Worm (Caenorhabditis elegans) whole organism, young adult: ENCODE measurements around the gene Y22D7AR.6.

Source experiments
- B0019.2 ChIP-seq: fragments of 200-800 bp; sonication (Bioruptor generic); conservative IDR thresholded peaks from 2 replicates; pipeline ENCODE4 v1.3.6; 2022; ENCODE audit warnings: missing genetic modification reagents, missing genetic modification characterization, missing compliant biosample characterization
- F10E7.11 ChIP-seq: sonication (generic microtip); optimal IDR thresholded peaks from 2 replicates; lab custom pipeline; 2017; ENCODE audit warnings: mild to moderate bottlenecking, missing genetic modification characterization, moderate library complexity, missing compliant biosample characterization
- F33H1.4 ChIP-seq: fragments of 200-800 bp; sonication (Bioruptor generic); IDR thresholded peaks from 2 replicates; pipeline ENCODE4 v1.3.6; 2022; ENCODE audit warnings: missing genetic modification reagents, missing genetic modification characterization, missing compliant biosample characterization
- F37B4.10 ChIP-seq: fragments of 200-800 bp; sonication (Bioruptor generic); IDR thresholded peaks from 2 replicates; pipeline ENCODE4 v1.3.6; 2022; ENCODE audit warnings: missing genetic modification characterization, missing compliant biosample characterization
- F49E8.2 ChIP-seq: sonication (generic microtip); optimal IDR thresholded peaks from 3 replicates; lab custom pipeline; 2017; ENCODE audit warnings: missing genetic modification characterization, mild to moderate bottlenecking, missing compliant biosample characterization, antibody characterized with exemption, moderate library complexity; ENCODE audit not compliant: insufficient read depth
- F55B11.4 ChIP-seq: sonication (generic microtip); optimal IDR thresholded peaks from 2 replicates; lab custom pipeline; 2016; ENCODE audit warnings: missing compliant biosample characterization, missing genetic modification characterization, borderline replicate concordance; ENCODE audit not compliant: insufficient read depth
- K12H6.12 ChIP-seq: fragments of 200-800 bp; sonication (Bioruptor generic); optimal IDR thresholded peaks from 2 replicates; lab custom pipeline; 2018; ENCODE audit warnings: mild to moderate bottlenecking, missing genetic modification characterization, missing compliant biosample characterization
- T07F8.4 ChIP-seq: sonication (generic microtip); optimal IDR thresholded peaks from 2 replicates; lab custom pipeline; 2016; ENCODE audit warnings: mild to moderate bottlenecking, missing genetic modification characterization, moderate library complexity, missing compliant biosample characterization
- T26A5.8 ChIP-seq: sonication (generic microtip); optimal IDR thresholded peaks from 2 replicates; lab custom pipeline; 2016; ENCODE audit warnings: missing genetic modification characterization, missing compliant biosample characterization
- Y95B8A.8 ChIP-seq: fragments of 200-800 bp; sonication (Bioruptor generic); IDR thresholded peaks from 2 replicates; pipeline ENCODE4 v1.3.6; 2022; ENCODE audit warnings: missing genetic modification reagents, missing genetic modification characterization, missing compliant biosample characterization
- akir-1 ChIP-seq: fragments of 200-800 bp; sonication (Bioruptor generic); optimal IDR thresholded peaks from 2 replicates; lab custom pipeline; 2018; ENCODE audit warnings: mild to moderate bottlenecking, missing genetic modification characterization, moderate library complexity, missing compliant biosample characterization
- ama-1 ChIP-seq, 3 experiments: fragments of 150-350 bp in 1 of 3; sonication (generic microtip) in 2 of 3; optimal IDR thresholded peaks; 2 replicates each; lab custom pipeline; 2014 to 2018; ENCODE audit warnings: missing biosample characterization in 2 of 3, missing genetic modification characterization in 2 of 3, missing genetic modification reagents in 2 of 3
- bed-1 ChIP-seq: fragments of 200-800 bp; sonication (Bioruptor generic); IDR thresholded peaks from 2 replicates; pipeline ENCODE4 v1.3.6; 2022; ENCODE audit warnings: missing genetic modification reagents, missing genetic modification characterization, missing compliant biosample characterization
- cebp-1 ChIP-seq, 2 experiments: fragments of 200-800 bp in 1 of 2; sonication (Bioruptor generic) in 1 of 2; sonication (generic microtip) in 1 of 2; IDR thresholded peaks in 1 of 2; optimal IDR thresholded peaks in 1 of 2; 2 replicates each; pipeline versions ENCODE4 v1.3.6 to Lab custom; 2017 to 2022; ENCODE audit warnings: missing compliant biosample characterization in 2 of 2, missing genetic modification characterization in 2 of 2, mild to moderate bottlenecking in 1 of 2, missing genetic modification reagents in 1 of 2, moderate library complexity in 1 of 2
- cebp-2 ChIP-seq: fragments of 200-800 bp; sonication (Bioruptor generic); IDR thresholded peaks from 2 replicates; pipeline ENCODE4 v1.3.6; 2022; ENCODE audit warnings: missing genetic modification characterization, missing compliant biosample characterization
- ceh-100 ChIP-seq: fragments of 200-800 bp; sonication (Bioruptor generic); IDR thresholded peaks from 2 replicates; pipeline ENCODE4 v1.3.6; 2022; ENCODE audit warnings: missing genetic modification reagents, missing genetic modification characterization, missing compliant biosample characterization
- dpff-1 ChIP-seq: sonication (generic microtip); optimal IDR thresholded peaks from 2 replicates; lab custom pipeline; 2017; ENCODE audit warnings: mild to moderate bottlenecking, missing genetic modification characterization, missing compliant biosample characterization
- egl-18 ChIP-seq: fragments of 200-800 bp; sonication (Bioruptor generic); IDR thresholded peaks from 2 replicates; pipeline ENCODE4 v1.3.6; 2022; ENCODE audit warnings: missing genetic modification reagents, missing genetic modification characterization, missing compliant biosample characterization
- fkh-3 ChIP-seq: sonication (generic microtip); optimal IDR thresholded peaks from 2 replicates; lab custom pipeline; 2016; ENCODE audit warnings: mild to moderate bottlenecking, missing genetic modification characterization, missing compliant biosample characterization
- hlh-26 ChIP-seq: fragments of 200-800 bp; sonication (Bioruptor generic); conservative IDR thresholded peaks from 2 replicates; pipeline ENCODE4 v1.3.6; 2022; ENCODE audit warnings: missing genetic modification reagents, missing genetic modification characterization, missing compliant biosample characterization
- hmg-1.2 ChIP-seq: fragments of 200-800 bp; sonication (Bioruptor generic); IDR thresholded peaks from 2 replicates; pipeline ENCODE4 v1.3.6; 2022; ENCODE audit warnings: missing genetic modification reagents, missing genetic modification characterization, missing compliant biosample characterization
- hmg-20 ChIP-seq: fragments of 200-800 bp; sonication (Bioruptor generic); IDR thresholded peaks from 2 replicates; pipeline ENCODE4 v1.3.6; 2022; ENCODE audit warnings: missing genetic modification reagents, missing genetic modification characterization, missing compliant biosample characterization
- hrde-1 ChIP-seq: sonication (generic microtip); optimal IDR thresholded peaks from 2 replicates; lab custom pipeline; 2016; ENCODE audit warnings: missing genetic modification characterization, mild to moderate bottlenecking, missing compliant biosample characterization, moderate library complexity, missing genotype, missing genetic modification reagents, borderline replicate concordance
- lin-26 ChIP-seq: fragments of 200-800 bp; sonication (Bioruptor generic); IDR thresholded peaks from 2 replicates; pipeline ENCODE4 v1.3.6; 2022; ENCODE audit warnings: missing genetic modification reagents, missing genetic modification characterization, missing compliant biosample characterization
- lin-35 ChIP-seq, 3 experiments: fragments of 150-350 bp in 2 of 3; sonication (generic microtip) in 1 of 3; optimal IDR thresholded peaks; 2 replicates each; lab custom pipeline; 2014 to 2018; ENCODE audit warnings: missing biosample characterization in 3 of 3, missing genetic modification characterization in 3 of 3, missing genetic modification reagents in 3 of 3
- lin-54 ChIP-seq: fragments of 200-800 bp; sonication (Bioruptor generic); optimal IDR thresholded peaks from 2 replicates; lab custom pipeline; 2018; ENCODE audit warnings: mild to moderate bottlenecking, missing genetic modification characterization, missing compliant biosample characterization
- lsy-27 ChIP-seq: sonication (generic microtip); optimal IDR thresholded peaks from 2 replicates; lab custom pipeline; 2017; ENCODE audit warnings: missing genetic modification characterization, mild to moderate bottlenecking, missing compliant biosample characterization, antibody characterized with exemption, missing genotype, borderline replicate concordance; ENCODE audit not compliant: insufficient read depth
- madf-10 ChIP-seq: sonication (generic microtip); optimal IDR thresholded peaks from 2 replicates; lab custom pipeline; 2016; ENCODE audit warnings: mild to moderate bottlenecking, missing genetic modification characterization, missing compliant biosample characterization
- mcd-1 ChIP-seq: fragments of 200-800 bp; sonication (Bioruptor generic); IDR thresholded peaks from 2 replicates; pipeline ENCODE4 v1.3.6; 2022; ENCODE audit warnings: missing genetic modification reagents, missing genetic modification characterization, missing compliant biosample characterization
- nfyb-1 ChIP-seq: fragments of 200-800 bp; sonication (Bioruptor generic); IDR thresholded peaks from 2 replicates; pipeline ENCODE4 v1.3.6; 2022; ENCODE audit warnings: missing genetic modification reagents, missing genetic modification characterization, missing compliant biosample characterization
- pbrm-1 ChIP-seq: fragments of 200-800 bp; sonication (Bioruptor generic); IDR thresholded peaks from 2 replicates; pipeline ENCODE4 v1.3.6; 2022; ENCODE audit warnings: missing genetic modification reagents, missing genetic modification characterization, missing compliant biosample characterization
- snpc-4 ChIP-seq, 5 experiments: fragments of 150-350 bp in 1 of 5; sonication (generic microtip) in 4 of 5; optimal IDR thresholded peaks; 2 replicates each; lab custom pipeline; 2014 to 2018; ENCODE audit warnings: missing genetic modification characterization in 5 of 5, missing biosample characterization in 3 of 5, antibody characterized with exemption in 2 of 5, mild to moderate bottlenecking in 2 of 5, missing compliant biosample characterization in 2 of 5, missing genotype in 2 of 5, moderate library complexity in 2 of 5, missing genetic modification reagents in 1 of 5
- tbp1 ChIP-seq: fragments of 200-800 bp; sonication (Bioruptor generic); optimal IDR thresholded peaks from 2 replicates; lab custom pipeline; 2018; ENCODE audit warnings: mild to moderate bottlenecking, missing genetic modification characterization, missing compliant biosample characterization

Y22D7AR.6 gene

DNA sequence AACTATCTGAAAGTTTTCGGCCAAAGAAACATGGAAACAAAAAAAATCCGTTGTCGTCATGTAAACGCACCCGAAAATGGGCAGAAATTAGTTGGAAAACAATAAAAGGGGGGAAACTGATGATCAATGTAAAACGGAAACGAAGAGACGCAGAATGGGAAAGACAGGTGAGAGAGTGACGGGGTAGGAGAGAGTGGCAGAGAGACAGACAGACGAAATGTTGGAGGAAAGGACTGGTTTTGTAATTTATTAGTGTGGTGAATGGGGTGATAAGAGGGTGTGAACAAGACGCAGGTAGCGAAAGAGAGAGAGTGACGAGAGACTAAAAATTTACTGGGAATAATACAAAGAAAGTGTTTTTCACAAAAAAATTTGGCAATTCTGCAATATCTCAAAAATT lies 4.5 kb upstream of the Y22D7AR.6 start (continued):
- TF ChIP-seq F33H1.4 (no peak), madf-10 (tag; lab: Kevin White, UChicago) (peak; percentile 10), cebp-2 (GFP tag; lab: Robert Waterston, UW) (0 out of 2 replicates have a peak, but pooled peaks have one; percentile 22), tbp1 (GFP tag; lab: Kevin White, UChicago) (peak; percentile 34), T26A5.8 (no peak), mcd-1 (GFP tag; lab: Robert Waterston, UW) (0 out of 2 replicates have a peak, but pooled peaks have one; percentile 9), F49E8.2 (tag; lab: Kevin White, UChicago) (no peak), F10E7.11 (no peak), K12H6.12 (tag; lab: Kevin White, UChicago) (no peak), ama-1 (optimal IDR thresholded peaks at IDR 0.05; lab: Kevin White, UChicago) (no peak), ama-1 (GFP tag; optimal IDR thresholded peaks at IDR 0.05; lab: Kevin White, UChicago) (no peak)

DNA sequence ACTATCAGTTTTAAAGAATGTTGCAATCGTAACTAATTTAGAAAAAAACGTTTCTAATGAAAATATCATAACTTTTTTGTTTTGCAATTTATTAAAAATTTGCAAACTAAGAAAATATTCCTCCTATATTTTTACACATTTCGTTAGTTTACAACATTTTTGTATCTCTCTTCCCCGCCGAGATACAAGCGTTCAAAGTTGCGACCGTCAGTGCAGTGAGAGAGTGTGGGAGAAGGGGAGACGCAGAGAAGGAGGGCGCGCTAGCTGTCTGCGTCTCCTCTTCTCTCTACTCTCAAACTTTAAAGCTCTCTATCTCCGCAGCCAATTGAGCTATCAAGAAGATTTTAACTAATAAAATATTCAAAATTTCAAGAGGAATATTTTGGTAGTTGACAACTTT lies 3.9 kb upstream of the Y22D7AR.6 start:
- TF ChIP-seq hmg-1.2 = peak; percentile 77
- no peak for TF ChIP-seq ceh-100 (GFP tag; lab: Robert Waterston, UW)

DNA sequence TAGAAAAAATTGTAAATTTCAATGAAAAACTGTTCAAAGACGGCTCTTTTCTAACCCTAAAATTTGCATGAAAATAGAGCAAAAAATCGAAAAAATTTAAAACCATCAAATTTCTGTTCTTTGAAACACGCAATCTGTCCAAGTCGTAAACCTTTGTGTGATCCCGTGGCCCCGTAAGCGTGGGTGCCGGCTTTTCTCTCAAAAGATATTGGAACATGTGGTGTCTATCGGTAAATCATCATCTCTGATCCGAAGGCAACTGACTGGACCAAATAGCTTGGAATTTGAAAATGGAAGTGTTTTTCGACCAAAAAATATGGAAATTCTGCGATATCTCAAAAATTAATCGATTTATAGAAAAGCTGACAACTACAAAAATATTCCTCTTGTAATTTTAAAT lies 2.1 kb upstream of the Y22D7AR.6 start:
- TF ChIP-seq lsy-27 (tag; lab: Kevin White, UChicago) (no peak), lin-26 (GFP tag; lab: Robert Waterston, UW) (no peak), F37B4.10 (no peak), bed-1 (GFP tag; lab: Robert Waterston, UW) (no peak), F55B11.4 (no peak), hrde-1 (tag; lab: Kevin White, UChicago) (no peak), nfyb-1 (no peak), cebp-1 (GFP tag; IDR thresholded peaks at IDR 0.05; lab: Robert Waterston, UW) (no peak), cebp-1 (tag; optimal IDR thresholded peaks at IDR 0.05; lab: Kevin White, UChicago) (no peak), akir-1 (no peak), B0019.2 (GFP tag; lab: Robert Waterston, UW) (no peak), fkh-3 (tag; lab: Kevin White, UChicago) (no peak), snpc-4 (GFP tag; optimal IDR thresholded peaks at IDR 0.05; lab: Kevin White, UChicago) (no peak), snpc-4 (tag; optimal IDR thresholded peaks at IDR 0.05; lab: Kevin White, UChicago) (no peak)

DNA sequence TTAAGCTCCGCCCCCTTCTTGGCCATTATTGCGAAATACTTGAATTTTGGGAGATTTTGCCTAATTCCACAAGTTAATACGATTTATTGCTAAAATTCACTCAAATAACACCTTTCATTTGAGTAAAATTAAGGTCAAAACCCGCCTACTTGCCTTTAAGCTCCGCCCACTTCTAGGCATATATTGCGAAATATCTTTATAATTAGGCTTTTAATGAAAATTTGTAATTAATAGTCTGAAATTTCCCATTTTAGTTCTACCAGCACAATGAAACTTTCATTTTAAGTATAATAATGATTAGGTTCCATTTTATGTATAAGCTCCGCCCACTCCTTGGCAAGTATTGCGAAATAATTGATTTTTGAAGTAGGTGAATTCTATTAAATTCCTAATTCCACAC lies 1.8 kb downstream of the Y22D7AR.6 start:
- TF ChIP-seq cebp-1 (GFP tag; IDR thresholded peaks at IDR 0.05; lab: Robert Waterston, UW) (no peak; the same call in 1 of the 2 replicates), cebp-1 (tag; optimal IDR thresholded peaks at IDR 0.05; lab: Kevin White, UChicago) (peak; percentile 93), lin-35 (GFP tag; optimal IDR thresholded peaks at IDR 0.05; lab: Kevin White, UChicago) (no peak)

DNA sequence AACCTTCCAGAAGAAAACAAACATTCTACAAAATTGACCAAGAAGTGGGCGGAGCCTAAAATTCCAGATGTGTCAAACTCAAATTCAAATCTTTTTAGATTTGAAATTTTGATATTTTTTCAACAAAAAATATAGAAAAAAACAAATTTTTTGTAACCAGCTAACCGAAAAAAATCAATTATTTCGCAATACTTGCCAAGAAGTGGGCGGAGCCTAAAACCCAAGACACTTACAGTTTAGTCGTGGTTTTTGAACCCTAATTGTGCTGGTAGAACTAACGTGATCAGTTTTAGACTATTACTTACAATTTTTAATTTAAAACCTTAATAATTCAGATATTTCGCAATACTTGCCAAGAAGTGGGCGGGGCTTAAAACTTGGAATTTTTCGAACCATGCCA lies 3.2 kb downstream of the Y22D7AR.6 start:
- TF ChIP-seq F55B11.4 = no peak
- TF ChIP-seq cebp-1 (GFP tag; IDR thresholded peaks at IDR 0.05; lab: Robert Waterston, UW) = peak; percentile 34; the same call in 1 of the 2 replicates
- TF ChIP-seq cebp-1 (tag; optimal IDR thresholded peaks at IDR 0.05; lab: Kevin White, UChicago) = peak; percentile 91

DNA sequence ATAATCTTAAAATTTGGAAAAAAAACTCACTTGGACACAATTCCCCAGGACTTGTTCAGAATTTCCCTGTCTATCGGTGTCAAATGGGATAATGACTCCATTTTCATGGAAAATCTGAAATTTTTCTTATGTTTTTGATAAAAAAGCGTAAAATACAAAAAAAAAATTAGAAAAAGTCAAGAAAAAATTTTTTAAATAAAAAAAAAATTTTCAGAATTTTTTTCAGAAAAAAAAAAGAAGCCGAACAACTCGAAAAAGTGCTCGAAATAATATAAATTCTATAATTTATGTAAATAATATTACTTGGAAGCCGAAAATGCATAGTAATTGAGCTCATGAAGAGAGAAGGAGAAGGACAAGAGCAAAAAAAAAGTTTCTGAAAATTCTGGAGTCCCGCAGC lies 8.0 kb downstream of the Y22D7AR.6 start, which contains the start of gene glb-30:
glb-30 (minus strand) TSS at position 101 of the 400 bp plus-strand sequence.
- TF ChIP-seq hmg-20 (GFP tag; lab: Robert Waterston, UW) = no peak
- no peak for TF ChIP-seq egl-18 (GFP tag; lab: Robert Waterston, UW)
- TF ChIP-seq dpff-1 (tag; lab: Kevin White, UChicago) = no peak
- no peak for TF ChIP-seq Y95B8A.8 (GFP tag; lab: Robert Waterston, UW)
- TF ChIP-seq snpc-4 (GFP tag; optimal IDR thresholded peaks at IDR 0.05; lab: Kevin White, UChicago) = no peak
- TF ChIP-seq snpc-4 (tag; optimal IDR thresholded peaks at IDR 0.05; lab: Kevin White, UChicago) = no peak
- TF ChIP-seq hlh-26 (GFP tag; lab: Robert Waterston, UW) = no peak
- no peak for TF ChIP-seq lsy-27 (tag; lab: Kevin White, UChicago)
- TF ChIP-seq T07F8.4 (tag; lab: Kevin White, UChicago) = no peak
- no peak for TF ChIP-seq pbrm-1
- no peak for TF ChIP-seq lin-54 (GFP tag; lab: Kevin White, UChicago)
